Worm (Caenorhabditis elegans): ENCODE measurements around the gene mnr-1.

mnr-1 gene

ce11 chrV:20633619-20634018 lies 20.8 kb upstream of the mnr-1 start, which contains the start of gene F46B3.15:
Gene F46B3.15, minus strand, starts transcription at chrV:20633719.
- TF ChIP-seq K02D7.2 (tag; optimal IDR thresholded peaks at IDR 0.05) (no peak), F13H6.1 (tag; optimal IDR thresholded peaks at IDR 0.05) (no peak), unc-86 (tag; optimal IDR thresholded peaks at IDR 0.05) (no peak)

ce11 chrV:20634330-20634729 lies 20.1 kb upstream of the mnr-1 start, which contains the start of gene F46B3.16:
Gene F46B3.16, plus strand, starts transcription at chrV:20634630.
- TF ChIP-seq ceh-30 (tag; optimal IDR thresholded peaks at IDR 0.05) (no peak), nhr-232 (tag; optimal IDR thresholded peaks at IDR 0.05) (no peak), pros-1 (tag; optimal IDR thresholded peaks at IDR 0.05) (no peak), hlh-6 (tag; optimal IDR thresholded peaks at IDR 0.05) (no peak), ets-4 (tag; optimal IDR thresholded peaks at IDR 0.05) (no peak), T23F11.4 (GFP tag; optimal IDR thresholded peaks at IDR 0.05) (no peak), K09A11.1 (tag; optimal IDR thresholded peaks at IDR 0.05; ENCODE audit: insufficient read depth) (no peak), odd-2 (tag; optimal IDR thresholded peaks at IDR 0.05) (no peak), pax-1 (tag; optimal IDR thresholded peaks at IDR 0.05) (no peak), pha-2 (tag; optimal IDR thresholded peaks at IDR 0.05) (no peak), ceh-6 (GFP tag; optimal IDR thresholded peaks at IDR 0.05) (no peak), C08G9.2 (tag; optimal IDR thresholded peaks at IDR 0.05) (no peak), ttx-3 (tag; optimal IDR thresholded peaks at IDR 0.05) (no peak), hlh-30 (tag; optimal IDR thresholded peaks at IDR 0.05; ENCODE audit: insufficient read depth) (no peak), ceh-2 (tag; optimal IDR thresholded peaks at IDR 0.05) (no peak), ceh-48 (tag; optimal IDR thresholded peaks at IDR 0.05) (no peak)

- TF ChIP-seq tbx-2 (tag; optimal IDR thresholded peaks at IDR 0.05) = no peak
- no peak for TF ChIP-seq ceh-19 (GFP tag; optimal IDR thresholded peaks at IDR 0.05)
- TF ChIP-seq gmeb-2 (tag; optimal IDR thresholded peaks at IDR 0.05) = no peak
- no peak for TF ChIP-seq lim-6 (tag; optimal IDR thresholded peaks at IDR 0.05)
- no peak for TF ChIP-seq nfya-1 (tag; optimal IDR thresholded peaks at IDR 0.05)
- no peak for TF ChIP-seq ceh-14 (tag; optimal IDR thresholded peaks at IDR 0.05)
- no peak for TF ChIP-seq ceh-18 (tag; optimal IDR thresholded peaks at IDR 0.05)
- TF ChIP-seq ref-2 (tag; optimal IDR thresholded peaks at IDR 0.05) = no peak
- TF ChIP-seq unc-42 (tag; optimal IDR thresholded peaks at IDR 0.05) = no peak
Observed at ce11 chrV:20636855-20637254, 17.6 kb upstream of the mnr-1 start, which contains the start of gene ttr-13. Gene ttr-13, minus strand, starts transcription at chrV:20636955.

- TF ChIP-seq npax-4 (tag; optimal IDR thresholded peaks at IDR 0.05) (no peak), zip-5 (tag; optimal IDR thresholded peaks at IDR 0.05) (no peak), ceh-14 (tag; optimal IDR thresholded peaks at IDR 0.05) (no peak), syd-9 (tag; optimal IDR thresholded peaks at IDR 0.05) (no peak), dmd-4 (tag; optimal IDR thresholded peaks at IDR 0.05; ENCODE audit: borderline replicate concordance) (no peak), tbx-2 (tag; optimal IDR thresholded peaks at IDR 0.05) (no peak), ref-2 (tag; optimal IDR thresholded peaks at IDR 0.05) (no peak), K09A11.1 (tag; optimal IDR thresholded peaks at IDR 0.05; ENCODE audit: insufficient read depth) (no peak), elt-4 (tag; optimal IDR thresholded peaks at IDR 0.05) (no peak)
Observed at ce11 chrV:20638344-20638743, 16.1 kb upstream of the mnr-1 start, which contains the start of gene Y44A6B.3. Gene Y44A6B.3, minus strand, starts transcription at chrV:20638444.

ce11 chrV:20639294-20639693 lies 15.2 kb upstream of the mnr-1 start, which contains the start of gene srxa-14:
Gene srxa-14, plus strand, starts transcription at chrV:20639594.
- TF ChIP-seq ztf-16 (tag; optimal IDR thresholded peaks at IDR 0.05) (no peak), sox-2 (GFP tag; IDR thresholded peaks at IDR 0.05) (no peak), zip-5 (tag; optimal IDR thresholded peaks at IDR 0.05) (no peak), pqm-1 (tag; optimal IDR thresholded peaks at IDR 0.05) (no peak), ceh-2 (tag; optimal IDR thresholded peaks at IDR 0.05) (no peak), C38D4.7 (GFP tag; optimal IDR thresholded peaks at IDR 0.05) (no peak), tbx-2 (tag; optimal IDR thresholded peaks at IDR 0.05) (no peak), unc-42 (tag; optimal IDR thresholded peaks at IDR 0.05) (no peak), ceh-30 (tag; optimal IDR thresholded peaks at IDR 0.05) (no peak), sox-4 (tag; optimal IDR thresholded peaks at IDR 0.05) (no peak), elt-4 (tag; optimal IDR thresholded peaks at IDR 0.05) (no peak), pag-3 (tag; optimal IDR thresholded peaks at IDR 0.05; ENCODE audit: borderline replicate concordance) (no peak)

All from whole organism, late embryonic.